Fruit fly (Drosophila melanogaster): ENCODE measurements around the gene eIF2gamma.
A peak's percentile ranks its signal among the peaks of the same experiment; 100 is the strongest.

eIF2gamma gene

DNA sequence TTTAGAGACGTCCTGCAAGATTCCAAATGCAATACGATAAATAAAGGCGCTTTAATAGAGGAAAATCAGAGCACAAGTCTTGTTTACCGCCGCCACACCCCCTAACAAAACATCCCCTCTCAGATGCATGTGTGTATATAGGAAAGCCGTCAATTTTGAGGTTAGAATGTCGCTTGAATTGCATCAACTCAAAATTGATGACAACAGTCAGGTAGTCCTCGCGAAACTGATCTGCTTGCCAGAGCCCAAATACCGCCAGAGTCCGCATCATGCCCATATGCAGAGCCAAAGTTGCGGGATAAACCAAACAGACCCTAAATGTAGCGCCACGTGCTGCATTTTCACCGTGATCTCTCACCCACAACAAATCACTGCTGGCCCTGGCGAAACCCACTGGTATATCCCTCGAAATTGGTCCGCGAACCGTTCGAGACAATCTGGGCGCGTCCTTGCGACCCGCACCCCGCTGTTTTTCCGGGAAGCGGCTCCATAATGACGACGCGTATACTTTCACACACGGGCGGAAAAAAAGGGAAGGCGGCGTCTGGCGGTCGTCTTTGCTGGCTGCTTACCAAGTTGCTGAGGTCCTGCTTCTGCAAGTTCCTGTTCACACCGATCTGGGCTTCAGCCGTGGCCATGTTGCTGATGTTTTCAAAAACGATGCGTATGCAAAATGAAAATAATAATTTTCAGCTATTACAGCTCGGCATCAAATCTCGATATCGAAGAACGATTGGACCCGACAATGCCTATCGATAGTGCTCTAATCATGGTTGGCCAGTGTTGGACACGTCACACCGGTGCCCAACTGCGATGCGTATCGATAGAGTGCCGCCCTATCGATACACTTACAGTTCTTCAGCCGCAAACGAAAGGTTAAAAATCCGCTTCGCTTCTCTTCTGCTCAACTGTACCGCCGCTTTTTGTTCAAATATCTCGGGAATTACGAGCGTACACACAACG lies at the start of gene eIF2gamma, which contains the start of gene Set:
eIF2gamma (minus strand) TSS at position 749 of the 963 bp plus-strand sequence.
Set (plus strand) TSS at position 843 of the 963 bp plus-strand sequence.
- no peak for TF ChIP-seq CG8478 (optimal IDR thresholded peaks at IDR 0.05)
- no peak for TF ChIP-seq CTCF (optimal IDR thresholded peaks at IDR 0.05)

DNA sequence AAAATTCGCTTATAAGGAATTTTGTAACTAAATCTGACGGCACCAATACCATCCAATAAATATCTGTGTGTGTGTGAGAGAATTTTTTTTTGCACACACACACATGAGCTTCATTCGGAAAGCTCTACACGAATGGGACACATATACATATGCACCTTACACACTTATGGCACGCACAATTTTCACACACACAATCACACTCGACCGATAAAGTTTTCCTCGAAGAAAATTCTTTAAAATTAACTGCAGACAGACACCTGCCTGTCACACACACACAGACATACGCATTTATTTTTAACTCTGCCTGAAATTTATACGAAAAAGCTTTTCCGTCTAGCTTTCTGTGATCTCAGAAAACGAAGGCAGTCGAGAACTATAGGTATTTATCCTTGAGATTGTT lies 47.4 kb upstream of the eIF2gamma start:
- TF ChIP-seq CG8478 (optimal IDR thresholded peaks at IDR 0.05): no peak
- TF ChIP-seq CTCF (optimal IDR thresholded peaks at IDR 0.05): no peak

DNA sequence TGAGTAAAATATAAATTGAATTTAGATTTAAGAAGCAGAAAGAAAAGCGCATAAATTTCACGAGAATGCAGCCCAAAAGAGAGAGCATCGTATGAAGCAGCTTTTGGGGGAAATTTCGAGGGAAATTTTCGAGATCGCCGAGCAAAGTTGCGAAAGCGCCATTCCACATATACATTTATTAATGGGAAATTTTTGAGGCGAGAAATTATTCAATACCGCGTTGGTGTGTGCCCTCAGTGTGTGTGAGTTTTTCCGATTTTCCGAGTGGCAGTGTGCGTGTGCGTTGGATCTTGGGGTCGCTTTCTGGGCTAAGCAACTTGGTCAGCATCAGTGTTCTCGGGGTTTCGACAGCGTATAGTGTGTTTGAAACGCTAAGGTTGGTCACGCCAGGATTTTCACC lies 46.7 kb upstream of the eIF2gamma start, which contains the start of gene Tm2:
Tm2 (plus strand) TSS at position 270 of the 400 bp plus-strand sequence.
- TF ChIP-seq CG8478 (optimal IDR thresholded peaks at IDR 0.05): no peak
- TF ChIP-seq CTCF (optimal IDR thresholded peaks at IDR 0.05): no peak

DNA sequence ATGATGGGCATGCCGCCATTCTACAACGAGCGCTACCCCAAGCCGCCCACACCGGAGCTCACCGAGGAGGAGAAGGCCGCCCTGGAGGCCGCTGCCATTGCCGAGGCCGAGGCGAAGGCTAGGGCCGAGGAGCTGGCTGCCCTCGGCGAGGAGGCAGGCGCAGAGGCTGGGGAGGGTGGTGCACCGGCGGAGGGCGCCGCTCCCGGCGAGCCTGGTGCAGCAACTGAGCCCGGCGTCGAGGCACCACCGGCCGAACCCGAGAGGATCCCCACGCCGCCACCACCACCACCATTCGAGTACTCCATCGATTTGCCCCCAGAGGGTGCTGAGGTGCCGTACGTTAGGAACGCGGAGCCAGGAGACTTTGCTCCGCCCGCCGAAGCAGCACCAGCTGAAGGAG lies 42.0 kb upstream of the eIF2gamma start:
- TF ChIP-seq CG8478 (optimal IDR thresholded peaks at IDR 0.05) (no peak), CTCF (optimal IDR thresholded peaks at IDR 0.05) (no peak)

DNA sequence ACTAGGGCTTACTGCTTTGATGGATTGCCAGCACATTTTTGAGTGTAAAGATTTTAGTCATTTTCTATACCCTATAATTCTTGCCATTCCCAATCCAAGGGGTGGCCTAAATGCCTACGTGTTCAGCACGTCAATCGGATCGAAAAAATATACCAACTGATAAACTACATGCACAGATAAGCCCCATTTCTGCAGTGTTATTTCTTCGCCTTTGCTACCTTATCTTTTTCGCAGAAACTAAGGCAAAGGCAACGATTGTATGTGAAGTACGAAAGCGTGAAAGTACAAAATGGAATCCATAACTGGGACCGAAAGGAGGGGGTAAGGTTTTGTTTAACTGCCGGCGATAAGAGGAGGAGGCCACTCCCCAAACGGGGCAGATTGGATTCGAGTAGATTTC lies 34.6 kb upstream of the eIF2gamma start:
- TF ChIP-seq CG8478 (optimal IDR thresholded peaks at IDR 0.05) (no peak), CTCF (optimal IDR thresholded peaks at IDR 0.05) (no peak)

DNA sequence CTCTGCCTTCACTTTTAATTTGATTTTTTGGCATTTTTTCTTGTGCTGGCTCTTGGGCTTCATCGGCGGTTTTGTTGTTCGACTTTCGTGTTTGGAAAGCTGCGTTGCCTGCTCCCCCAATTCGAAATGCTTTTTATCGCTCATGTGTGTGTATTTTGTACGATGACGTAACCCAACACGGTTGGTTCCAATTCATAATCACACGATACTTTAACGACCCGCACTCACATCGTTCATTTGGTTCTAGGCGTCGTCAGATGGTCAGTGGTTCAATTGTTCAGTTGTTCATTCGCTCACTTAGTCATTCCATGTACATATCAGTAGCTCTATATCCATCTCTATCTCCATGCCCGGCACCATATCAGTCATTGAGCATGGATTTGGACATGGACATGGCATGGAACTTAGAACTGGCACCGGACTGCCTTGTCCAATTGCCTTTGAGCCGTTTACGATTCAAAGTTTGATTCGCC lies 30.7 kb upstream of the eIF2gamma start:
- no peak for TF ChIP-seq CTCF (optimal IDR thresholded peaks at IDR 0.05)

DNA sequence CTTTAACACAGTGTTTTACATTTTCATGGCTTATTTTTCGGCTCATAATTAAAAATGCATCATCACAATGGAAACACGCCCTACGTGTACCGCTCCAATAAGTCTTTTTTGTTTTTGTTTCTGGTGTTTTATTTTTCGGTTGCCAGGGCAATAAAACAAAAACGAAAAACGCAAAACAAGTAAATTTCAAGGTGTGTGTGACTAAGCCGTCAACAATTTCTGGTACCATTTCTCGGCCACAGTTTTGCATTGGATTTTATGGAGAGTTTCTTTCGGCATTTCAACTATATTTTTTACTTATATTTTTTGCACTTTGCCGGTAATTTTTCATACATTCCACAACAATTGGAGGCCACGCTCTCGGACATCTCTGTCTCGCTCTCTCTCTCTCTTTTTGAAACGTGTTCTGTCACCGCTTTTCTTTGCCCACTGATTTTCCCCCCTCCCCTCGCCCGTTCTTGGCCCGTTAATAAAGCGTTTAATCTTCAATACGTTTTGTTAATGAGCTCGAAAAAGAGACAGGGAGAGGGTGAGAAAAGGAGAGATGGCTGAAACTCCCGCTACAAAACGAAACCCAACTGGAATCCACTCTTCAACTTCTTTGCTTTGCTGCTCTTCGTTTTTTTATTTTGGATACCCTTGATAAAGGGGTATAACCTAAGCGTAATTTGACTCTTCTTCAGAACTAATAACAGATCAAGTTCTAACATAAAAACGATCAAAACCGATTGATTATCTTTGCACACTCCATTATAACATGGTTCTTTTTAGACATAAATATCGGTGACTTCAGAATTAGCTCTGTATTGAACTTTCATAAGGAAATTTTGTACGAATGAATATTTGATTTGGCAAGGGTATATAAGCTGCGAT lies 30.0 kb upstream of the eIF2gamma start:
- no peak for TF ChIP-seq CG8478 (optimal IDR thresholded peaks at IDR 0.05)
- TF ChIP-seq CTCF (optimal IDR thresholded peaks at IDR 0.05): no peak

DNA sequence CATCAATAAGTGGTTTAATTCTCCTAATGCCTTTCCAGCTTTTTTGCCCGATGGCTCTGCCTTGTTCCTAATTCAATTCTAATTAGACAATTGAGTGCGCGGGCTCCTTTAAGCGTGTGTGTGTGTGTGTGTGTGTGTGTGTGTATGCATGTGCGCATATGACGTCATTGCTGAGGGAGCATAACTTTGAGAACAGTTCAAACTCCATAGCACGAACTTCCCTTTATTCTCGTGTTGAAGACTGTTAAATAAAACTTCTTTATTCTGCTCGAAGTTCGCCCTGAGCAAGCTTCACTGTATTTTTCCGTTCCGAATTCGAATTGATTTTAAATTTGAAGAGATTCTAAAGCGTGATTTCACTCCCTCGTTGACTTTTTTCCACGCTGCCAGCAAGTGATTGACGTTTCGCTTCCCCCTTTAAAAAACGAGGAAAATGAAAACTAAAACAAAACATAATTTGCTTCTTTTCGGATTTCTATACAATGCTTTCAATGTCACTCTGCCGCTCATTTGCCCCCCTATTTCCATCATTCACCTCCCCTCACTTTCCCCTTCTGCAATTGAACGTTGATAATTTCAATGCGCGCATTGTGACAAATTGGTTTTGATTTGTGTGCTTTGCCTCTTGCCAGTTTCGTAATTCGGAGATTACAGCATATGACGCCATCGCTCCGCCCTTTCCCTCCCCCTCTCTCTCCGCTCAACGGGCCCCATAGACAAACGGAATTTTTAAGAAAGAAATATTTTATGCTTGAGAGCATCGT lies 29.2 kb upstream of the eIF2gamma start:
- no peak for TF ChIP-seq CG8478 (optimal IDR thresholded peaks at IDR 0.05)
- TF ChIP-seq CTCF (optimal IDR thresholded peaks at IDR 0.05): no peak

DNA sequence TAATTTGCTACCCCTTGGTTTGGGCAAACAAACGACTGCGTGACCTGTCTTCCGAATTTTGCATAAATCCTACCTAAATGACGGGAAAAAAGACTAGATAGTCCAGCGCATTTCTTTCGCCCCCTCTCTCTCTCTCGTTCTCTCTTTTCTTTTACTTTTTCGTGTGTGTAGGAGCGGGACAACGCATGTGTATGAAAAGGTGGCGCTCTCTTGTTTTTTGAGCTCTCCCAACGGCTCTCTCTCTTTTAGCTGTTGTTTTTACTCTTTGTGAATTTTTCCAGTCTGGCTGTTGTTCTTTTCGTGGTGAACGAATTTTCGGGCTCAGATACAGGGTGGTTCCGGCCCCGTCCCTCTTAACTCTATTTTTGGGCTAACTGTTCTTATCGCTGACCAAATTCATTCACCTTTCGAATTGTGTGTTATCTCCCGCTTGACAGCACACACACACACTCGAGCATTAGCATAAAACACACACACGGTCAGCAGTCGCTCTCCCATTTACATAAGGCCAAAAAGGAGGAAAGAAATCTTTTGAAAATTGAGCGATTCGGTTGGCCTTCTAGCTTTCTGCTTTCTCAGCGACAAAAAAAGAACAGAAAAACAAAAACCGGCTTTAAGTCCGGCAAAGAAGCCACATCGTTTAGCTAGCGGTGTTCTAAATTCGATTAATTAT lies 28.4 kb upstream of the eIF2gamma start:
- no peak for TF ChIP-seq CTCF (optimal IDR thresholded peaks at IDR 0.05)
- no peak for TF ChIP-seq CG8478 (optimal IDR thresholded peaks at IDR 0.05)

DNA sequence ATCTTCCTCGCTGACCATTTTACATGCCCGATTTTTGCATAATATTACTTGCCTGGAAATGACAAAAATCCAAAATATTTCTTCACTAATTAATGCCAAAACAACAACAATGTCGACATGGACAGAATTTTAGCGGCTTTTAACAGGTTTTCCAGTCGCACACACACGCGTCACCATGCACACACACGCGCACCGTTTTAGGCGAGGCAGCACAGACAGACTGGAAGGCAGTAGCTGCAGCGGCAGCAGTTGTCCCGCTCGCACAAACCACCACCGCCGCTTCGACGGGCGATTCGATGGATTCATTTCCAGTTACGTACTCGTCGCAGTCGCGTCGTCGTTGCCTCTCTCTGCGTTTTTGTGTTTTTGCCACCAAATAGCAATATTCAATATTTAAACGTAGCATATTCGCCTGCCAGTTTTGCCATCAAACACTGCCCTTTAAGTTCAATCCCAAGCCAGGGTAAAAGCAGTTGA lies 27.4 kb upstream of the eIF2gamma start, which contains the start of gene CG45218:
CG45218 (minus strand) TSS at position 158 of the 477 bp plus-strand sequence.
- TF ChIP-seq CTCF (optimal IDR thresholded peaks at IDR 0.05) (no peak), CG8478 (optimal IDR thresholded peaks at IDR 0.05) (no peak)

DNA sequence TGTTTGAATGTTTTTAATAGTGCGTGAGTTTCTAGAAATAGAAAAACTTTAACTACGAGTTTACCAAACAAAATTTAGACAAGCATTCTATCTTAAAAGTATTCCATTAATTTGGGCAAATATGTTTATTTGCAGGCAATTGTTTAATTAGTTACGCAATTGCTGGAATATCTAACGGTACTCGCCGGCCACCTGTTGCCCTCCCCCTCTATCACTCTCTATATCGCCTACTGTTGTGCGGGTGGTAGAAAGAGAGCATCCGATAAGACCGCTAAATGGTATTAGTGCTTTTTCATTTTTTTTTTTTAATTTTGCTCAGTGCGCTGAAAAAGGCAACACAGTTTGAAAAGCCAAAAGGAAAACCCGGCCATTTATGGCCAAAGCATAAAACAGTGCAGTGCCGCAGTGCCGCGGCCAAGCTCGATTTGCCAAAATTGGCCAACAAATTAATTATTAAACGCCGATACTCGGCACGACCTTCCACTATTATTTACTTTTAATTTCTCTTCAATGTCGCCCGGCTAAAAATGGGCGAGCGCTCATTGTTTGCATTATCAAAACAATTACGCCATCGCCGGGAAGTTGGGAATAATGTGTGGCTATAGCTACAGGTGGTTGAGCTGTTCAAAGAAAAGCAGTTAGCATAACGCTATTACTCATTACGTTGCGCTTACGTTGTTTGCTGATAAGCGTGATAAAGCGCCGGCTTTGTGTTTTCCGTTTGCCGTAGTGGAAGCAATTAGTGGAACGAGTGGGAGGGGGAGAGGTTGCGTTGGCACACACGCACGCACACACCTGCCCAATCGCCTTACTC lies 26.8 kb upstream of the eIF2gamma start:
- TF ChIP-seq CG8478 (optimal IDR thresholded peaks at IDR 0.05) (no peak), CTCF (optimal IDR thresholded peaks at IDR 0.05) (no peak)

DNA sequence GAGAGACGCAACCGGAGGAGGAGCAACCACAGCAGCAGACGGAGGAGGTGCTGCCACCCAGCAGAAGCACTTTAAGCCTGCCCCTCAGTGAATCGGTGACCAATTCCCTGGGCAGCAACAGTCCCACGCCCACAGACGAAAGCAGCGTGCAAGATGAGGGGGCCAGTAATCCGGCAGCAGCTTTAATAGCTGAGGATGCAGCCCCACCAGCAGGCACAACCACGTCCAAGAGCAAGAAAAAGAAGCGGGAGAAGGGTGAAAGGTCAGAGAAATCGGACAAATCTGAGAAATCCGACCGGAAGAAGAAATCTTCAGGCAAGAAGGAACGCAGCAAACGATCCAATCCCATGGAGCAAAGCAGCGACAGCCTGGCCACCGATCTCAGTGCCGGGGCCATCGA lies 25.5 kb upstream of the eIF2gamma start:
- TF ChIP-seq CTCF (optimal IDR thresholded peaks at IDR 0.05) (no peak), CG8478 (optimal IDR thresholded peaks at IDR 0.05) (no peak)

DNA sequence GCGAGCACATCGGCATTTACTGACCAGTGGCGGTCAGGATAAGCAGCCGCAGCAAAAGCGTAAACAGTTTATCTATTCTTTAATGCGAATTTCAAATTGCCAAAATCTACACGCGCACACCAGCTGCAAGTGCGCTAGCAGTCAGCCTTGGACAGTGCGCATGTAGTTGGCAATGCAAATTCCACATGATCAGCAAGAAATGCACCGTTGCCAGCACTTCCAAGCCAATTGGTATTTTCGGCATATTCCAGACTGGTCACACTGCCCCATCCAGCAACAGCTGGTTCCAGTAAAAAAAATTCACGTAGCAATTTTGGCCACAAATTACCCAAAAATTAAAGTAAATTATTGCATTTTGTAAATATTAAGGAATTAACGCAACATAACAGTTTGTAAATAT lies 24.5 kb upstream of the eIF2gamma start:
- TF ChIP-seq CTCF (optimal IDR thresholded peaks at IDR 0.05) (peak; percentile 51 to 64), CG8478 (optimal IDR thresholded peaks at IDR 0.05) (no peak)

Data from S2 (cell line).